Worm (Caenorhabditis elegans) whole organism, L1 larva: ENCODE results near the gene med-1.

Experiments used
- C34B4.2 ChIP-seq: sonication (generic microtip); optimal IDR thresholded peaks from 2 replicates; lab custom pipeline; 2017; ENCODE audit warnings: mild to moderate bottlenecking, missing genetic modification characterization, missing compliant biosample characterization
- ceh-82 ChIP-seq, 3 experiments: fragments of 150-350 bp in 1 of 3; sonication (generic microtip) in 2 of 3; optimal IDR thresholded peaks; 2 replicates each; lab custom pipeline; 2014 to 2017; ENCODE audit warnings: missing biosample characterization in 3 of 3, missing genetic modification characterization in 3 of 3
- elt-2 ChIP-seq: sonication (generic microtip); optimal IDR thresholded peaks from 2 replicates; lab custom pipeline; 2016; ENCODE audit warnings: missing genetic modification characterization, mild to moderate bottlenecking, inconsistent platforms, missing compliant biosample characterization, missing genetic modification reagents
- lin-13 ChIP-seq: fragments of 150-350 bp; optimal IDR thresholded peaks from 2 replicates; lab custom pipeline; 2014; ENCODE audit warnings: missing biosample characterization, missing genetic modification reagents, missing genetic modification characterization
- mdl-1 ChIP-seq, 2 experiments: fragments of 150-350 bp; optimal IDR thresholded peaks; 2 replicates each; lab custom pipeline; 2014 to 2017; ENCODE audit warnings: missing biosample characterization in 2 of 2, missing genetic modification characterization in 2 of 2, inconsistent platforms in 1 of 2
- unc-62 ChIP-seq: fragments of 150-350 bp; optimal IDR thresholded peaks from 2 replicates; lab custom pipeline; 2014; ENCODE audit warnings: missing biosample characterization, missing genetic modification reagents, missing genetic modification characterization
- zag-1 ChIP-seq: fragments of 150-350 bp; optimal IDR thresholded peaks from 2 replicates; lab custom pipeline; 2014; ENCODE audit warnings: missing biosample characterization, missing genetic modification characterization

DNA sequence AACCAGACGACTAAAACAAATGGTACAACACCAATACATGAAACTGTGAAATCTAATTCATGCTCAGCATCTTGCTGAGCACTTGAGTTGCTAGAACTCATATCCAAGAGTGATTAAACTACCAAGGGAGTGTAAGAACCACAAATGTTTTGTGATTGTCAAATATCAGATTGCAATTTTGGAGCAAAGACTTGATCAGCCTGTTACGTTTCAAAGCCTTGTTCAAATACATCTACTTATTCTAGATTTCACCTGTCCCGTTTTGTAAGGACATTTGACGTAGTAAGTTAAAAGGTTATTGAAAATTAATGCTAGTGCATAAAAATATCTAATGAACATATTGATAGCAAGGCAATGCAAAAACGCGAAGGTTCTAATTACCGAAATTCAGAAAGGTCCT is 46.9 kb downstream of the med-1 start, which contains the start of gene F45E6.1:
- no peak for TF ChIP-seq zag-1
- TF ChIP-seq mdl-1 (tag; optimal IDR thresholded peaks at IDR 0.05; lab: Kevin White, UChicago), result no peak
- no peak for TF ChIP-seq lin-13
- no peak for TF ChIP-seq C34B4.2
- TF ChIP-seq elt-2 (tag; lab: Kevin White, UChicago), result no peak
- no peak for TF ChIP-seq unc-62 (GFP tag; lab: Kevin White, UChicago)
- TF ChIP-seq ceh-82 (tag; optimal IDR thresholded peaks at IDR 0.05; lab: Kevin White, UChicago), result no peak
